Fruit fly (Drosophila melanogaster): Measurements from ENCODE around the gene Cad96Cb.

The Cad96Cb gene

dm6 chr3R:25232271-25232989 lies at the start of gene Cad96Cb:
Gene Cad96Cb, minus strand, starts transcription at chr3R:25232321.
- TF ChIP-seq CG8478 (optimal IDR thresholded peaks at IDR 0.05) (no peak), CTCF (optimal IDR thresholded peaks at IDR 0.05) (no peak)

dm6 chr3R:25281165-25281564 lies 49.0 kb upstream of the Cad96Cb start, which contains the start of gene CG11892:
Gene CG11892, plus strand, starts transcription at chr3R:25281548.
- TF ChIP-seq CTCF (optimal IDR thresholded peaks at IDR 0.05) = no peak
- TF ChIP-seq CG8478 (optimal IDR thresholded peaks at IDR 0.05) = no peak

- TF ChIP-seq CG8478 (optimal IDR thresholded peaks at IDR 0.05) (no peak), CTCF (optimal IDR thresholded peaks at IDR 0.05) (no peak)
These were observed 47.8 kb upstream of the Cad96Cb start, which contains the start of gene CG10514 for dm6 chr3R:25279796-25280350. Gene CG10514, minus strand, starts transcription at chr3R:25279846.

- no peak for TF ChIP-seq CG8478 (optimal IDR thresholded peaks at IDR 0.05)
- TF ChIP-seq CTCF (optimal IDR thresholded peaks at IDR 0.05) = no peak
These were observed 45.0 kb upstream of the Cad96Cb start, which contains the start of gene CG10513 for dm6 chr3R:25277112-25277511. Gene CG10513, minus strand, starts transcription at chr3R:25277212.

- TF ChIP-seq CG8478 (optimal IDR thresholded peaks at IDR 0.05) (no peak), CTCF (optimal IDR thresholded peaks at IDR 0.05) (no peak)
These were observed 43.2 kb upstream of the Cad96Cb start for dm6 chr3R:25275276-25275675.

dm6 chr3R:25273537-25273936 lies 41.4 kb upstream of the Cad96Cb start, which contains the start of gene CG11878:
Gene CG11878, plus strand, starts transcription at chr3R:25273837.
- no peak for TF ChIP-seq CTCF (optimal IDR thresholded peaks at IDR 0.05)

dm6 chr3R:25269909-25270308 lies 37.8 kb upstream of the Cad96Cb start, which contains the start of the genes CG11889 and CG11891:
Gene CG11889, plus strand, starts transcription at chr3R:25270209.
Gene CG11891, plus strand, starts transcription at chr3R:25270209.
- TF ChIP-seq CG8478 (optimal IDR thresholded peaks at IDR 0.05) (no peak), CTCF (optimal IDR thresholded peaks at IDR 0.05) (no peak)

dm6 chr3R:25266751-25267150 lies 34.6 kb upstream of the Cad96Cb start:
- no peak for TF ChIP-seq CG8478 (optimal IDR thresholded peaks at IDR 0.05)

- TF ChIP-seq CTCF (optimal IDR thresholded peaks at IDR 0.05) (peak; percentile 0 to 51), CG8478 (optimal IDR thresholded peaks at IDR 0.05) (no peak)
These were observed 33.6 kb upstream of the Cad96Cb start, which contains the start of the genes GlnRS and RIOK2 for dm6 chr3R:25265589-25266201. Gene GlnRS, minus strand, starts transcription at chr3R:25265721. Gene RIOK2, plus strand, starts transcription at chr3R:25265844.

dm6 chr3R:25262322-25262761 lies 30.2 kb upstream of the Cad96Cb start, which contains the start of the genes Kdsr and CG11858:
Gene Kdsr, minus strand, starts transcription at chr3R:25262498.
Gene CG11858, plus strand, starts transcription at chr3R:25262741.
- TF ChIP-seq CG8478 (optimal IDR thresholded peaks at IDR 0.05) = no peak
- no peak for TF ChIP-seq CTCF (optimal IDR thresholded peaks at IDR 0.05)

dm6 chr3R:25260670-25261069 lies 28.5 kb upstream of the Cad96Cb start:
- no peak for TF ChIP-seq CG8478 (optimal IDR thresholded peaks at IDR 0.05)

dm6 chr3R:25258628-25259240 lies 26.6 kb upstream of the Cad96Cb start, which contains the start of gene CG11857:
Gene CG11857, plus strand, starts transcription at chr3R:25258898.
- TF ChIP-seq CTCF (optimal IDR thresholded peaks at IDR 0.05) (peak; percentile 7 to 17), CG8478 (optimal IDR thresholded peaks at IDR 0.05) (no peak)

- TF ChIP-seq CG8478 (optimal IDR thresholded peaks at IDR 0.05) = no peak
- TF ChIP-seq CTCF (optimal IDR thresholded peaks at IDR 0.05) = peak; percentile 8 to 30
These were observed 17.3 kb upstream of the Cad96Cb start, which contains the start of gene Nup358 for dm6 chr3R:25249145-25250141. Gene Nup358, plus strand, starts transcription at chr3R:25249348.

Measured in S2 (cell line).